Worm (Caenorhabditis elegans): Measurements from ENCODE around the gene T09F5.2.

DNA sequence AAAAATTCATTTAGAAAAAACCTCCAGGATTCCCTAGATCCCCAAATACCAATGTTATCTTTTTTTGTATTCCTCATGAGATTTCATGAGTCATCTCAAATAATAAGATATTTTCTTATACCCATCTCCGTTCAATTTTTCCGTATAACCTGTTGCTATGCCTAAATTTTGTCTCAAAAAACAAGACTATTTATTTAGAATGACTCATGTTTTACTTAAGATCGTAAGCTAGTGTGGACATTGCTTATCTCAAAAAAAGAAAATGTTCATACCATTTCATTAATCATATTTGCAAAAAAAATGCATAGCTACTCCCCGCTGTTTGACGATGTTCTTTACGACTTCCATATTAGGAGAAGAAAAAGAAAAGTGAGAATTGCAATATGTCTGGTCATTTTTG lies 10.5 kb upstream of the T09F5.2 start, which contains the start of gene K08F9.3:
- TF ChIP-seq jun-1 (tag; optimal IDR thresholded peaks at IDR 0.05): no peak
- no peak for TF ChIP-seq nhr-11 (tag; optimal IDR thresholded peaks at IDR 0.05)
- TF ChIP-seq ceh-82 (tag; optimal IDR thresholded peaks at IDR 0.05): no peak
- TF ChIP-seq lin-15B (tag; optimal IDR thresholded peaks at IDR 0.05): no peak
- TF ChIP-seq snpc-4 (tag; optimal IDR thresholded peaks at IDR 0.05): no peak
- no peak for TF ChIP-seq nhr-47 (tag; optimal IDR thresholded peaks at IDR 0.05)
